Fruit fly (Drosophila melanogaster) whole organism, embryonic: Measurements from ENCODE around the gene CG17154.
A peak's percentile ranks its signal among the peaks of the same experiment; 100 is the strongest.

Experiments
- Asciz ChIP-seq: fragments of 200-800 bp; sonication (Bioruptor generic); optimal IDR thresholded peaks from 2 replicates; lab custom pipeline; 2017; ENCODE audit warnings: missing biosample characterization, mild to moderate bottlenecking, missing genetic modification characterization, missing genetic modification reagents
- Atf6 ChIP-seq: fragments of 200-800 bp; sonication (Bioruptor generic); IDR thresholded peaks from 2 replicates; pipeline ENCODE4 v1.3.6; 2022; ENCODE audit warnings: missing biosample characterization, missing genetic modification characterization
- Blimp-1 ChIP-seq: fragments of 200-800 bp; sonication (Bioruptor generic); optimal IDR thresholded peaks from 3 replicates; lab custom pipeline; 2018; ENCODE audit warnings: missing biosample characterization, missing genetic modification characterization, mild to moderate bottlenecking, moderate library complexity, missing genetic modification reagents
- CG10267 ChIP-seq: fragments of 200-800 bp; sonication (Bioruptor generic); optimal IDR thresholded peaks from 2 replicates; lab custom pipeline; 2018; ENCODE audit warnings: missing biosample characterization, mild to moderate bottlenecking, missing genetic modification characterization, moderate library complexity
- CG10979 ChIP-seq: fragments of 200-800 bp; sonication (Bioruptor generic); optimal IDR thresholded peaks from 2 replicates; lab custom pipeline; 2018; ENCODE audit warnings: missing biosample characterization, mild to moderate bottlenecking, missing genetic modification characterization, moderate library complexity
- CG12219 ChIP-seq: fragments of 200-800 bp; sonication (Bioruptor generic); optimal IDR thresholded peaks from 3 replicates; lab custom pipeline; 2018; ENCODE audit warnings: missing biosample characterization, mild to moderate bottlenecking, missing genetic modification characterization
- CG1529 ChIP-seq: fragments of 200-800 bp; sonication (Bioruptor generic); optimal IDR thresholded peaks from 3 replicates; lab custom pipeline; 2018; ENCODE audit warnings: missing biosample characterization, missing genetic modification characterization
- CG17186 ChIP-seq: fragments of 200-800 bp; sonication (Bioruptor generic); optimal IDR thresholded peaks from 3 replicates; lab custom pipeline; 2017; ENCODE audit warnings: missing biosample characterization, missing genetic modification reagents, missing genetic modification characterization
- CG17328 ChIP-seq: fragments of 200-800 bp; sonication (Bioruptor generic); IDR thresholded peaks from 2 replicates; pipeline ENCODE4 v1.3.6; 2022; ENCODE audit warnings: missing biosample characterization, missing genetic modification characterization
- CG17361 ChIP-seq: fragments of 200-800 bp; sonication (Bioruptor generic); IDR thresholded peaks from 3 replicates; pipeline ENCODE4 v1.3.6; 2022; ENCODE audit warnings: missing biosample characterization, missing genetic modification characterization
- CG17829 ChIP-seq: fragments of 200-800 bp; optimal IDR thresholded peaks from 2 replicates; lab custom pipeline; 2019; ENCODE audit warnings: missing biosample characterization, mild to moderate bottlenecking, missing genetic modification characterization, moderate library complexity
- CG18011 ChIP-seq: fragments of 200-800 bp; sonication (Bioruptor generic); optimal IDR thresholded peaks from 2 replicates; lab custom pipeline; 2017; ENCODE audit warnings: missing biosample characterization, missing genetic modification characterization, mild to moderate bottlenecking, moderate library complexity, missing genotype
- CG6175 ChIP-seq: fragments of 200-800 bp; sonication (Bioruptor generic); IDR thresholded peaks from 3 replicates; pipeline ENCODE4 v1.3.6; 2022; ENCODE audit warnings: missing biosample characterization, missing genetic modification characterization
- CG8924 ChIP-seq: fragments of 200-800 bp; optimal IDR thresholded peaks from 3 replicates; lab custom pipeline; 2019; ENCODE audit warnings: missing biosample characterization, mild to moderate bottlenecking, missing genetic modification characterization, moderate library complexity
- CG9727 ChIP-seq: fragments of 200-800 bp; sonication (Bioruptor generic); optimal IDR thresholded peaks from 3 replicates; lab custom pipeline; 2017; ENCODE audit warnings: missing biosample characterization, mild to moderate bottlenecking, missing genetic modification characterization
- CG9932 ChIP-seq: fragments of 200-800 bp; sonication (Bioruptor generic); IDR thresholded peaks from 2 replicates; pipeline ENCODE4 v1.3.6; 2022; ENCODE audit warnings: missing biosample characterization, missing genetic modification characterization
- CoRest ChIP-seq: fragments of 200-800 bp; sonication (Bioruptor generic); optimal IDR thresholded peaks from 3 replicates; lab custom pipeline; 2018; ENCODE audit warnings: missing biosample characterization, mild to moderate bottlenecking, missing genetic modification characterization, moderate library complexity
- Dbx ChIP-seq: fragments of 200-800 bp; sonication (Bioruptor generic); IDR thresholded peaks from 3 replicates; pipeline ENCODE4 v1.3.6; 2022; ENCODE audit warnings: missing biosample characterization, missing genetic modification characterization
- Eip74EF ChIP-seq, 2 experiments: fragments of 200-800 bp in 1 of 2; fragments of >200 bp in 1 of 2; sonication (Bioruptor generic) in 1 of 2; optimal IDR thresholded peaks; 2 replicates each; lab custom pipeline; 2017 to 2019; ENCODE audit warnings: missing biosample characterization in 2 of 2, missing genetic modification characterization in 2 of 2, mild to moderate bottlenecking in 1 of 2, moderate library complexity in 1 of 2
- Fer3 ChIP-seq: fragments of 200-800 bp; sonication (Bioruptor generic); optimal IDR thresholded peaks from 2 replicates; lab custom pipeline; 2018; ENCODE audit warnings: missing biosample characterization, mild to moderate bottlenecking, missing genetic modification characterization, moderate library complexity
- HmgD ChIP-seq: fragments of 200-800 bp; sonication (Bioruptor generic); optimal IDR thresholded peaks from 3 replicates; lab custom pipeline; 2016; ENCODE audit warnings: missing biosample characterization, missing genetic modification characterization
- Hr51 ChIP-seq, 2 experiments: fragments of 200-800 bp; sonication (Bioruptor generic); optimal IDR thresholded peaks; 2 replicates in 1 of 2; 3 replicates in 1 of 2; lab custom pipeline; 2016 to 2018; ENCODE audit warnings: missing biosample characterization in 2 of 2, missing genetic modification characterization in 2 of 2, mild to moderate bottlenecking in 1 of 2, moderate library complexity in 1 of 2
- MESR4 ChIP-seq: fragments of 200-800 bp; sonication (Bioruptor generic); optimal IDR thresholded peaks from 2 replicates; lab custom pipeline; 2018; ENCODE audit warnings: missing biosample characterization, mild to moderate bottlenecking, missing genetic modification characterization, moderate library complexity
- Med ChIP-seq: fragments of 200-800 bp; sonication (Bioruptor generic); peaks from one replicate; lab custom pipeline; 2016; ENCODE audit warnings: missing biosample characterization, missing genetic modification characterization, mild to moderate bottlenecking, inconsistent platforms, moderate library complexity
- Ptx1 ChIP-seq: fragments of 200-800 bp; sonication (Bioruptor generic); IDR thresholded peaks from 2 replicates; pipeline ENCODE4 v1.3.6; 2022; ENCODE audit warnings: missing biosample characterization, missing genetic modification characterization
- Rfx ChIP-seq: fragments of 200-800 bp; sonication (Bioruptor generic); IDR thresholded peaks from 2 replicates; pipeline ENCODE4 v1.3.6; 2022; ENCODE audit warnings: missing biosample characterization, missing genetic modification characterization
- Ssrp ChIP-seq: fragments of 200-800 bp; sonication (Bioruptor generic); optimal IDR thresholded peaks from 2 replicates; lab custom pipeline; 2018; ENCODE audit warnings: missing biosample characterization, mild to moderate bottlenecking, missing genetic modification characterization, moderate library complexity
- Xrp1 ChIP-seq: fragments of 200-800 bp; sonication (Bioruptor generic); IDR thresholded peaks from 2 replicates; pipeline ENCODE4 v1.3.6; 2022; ENCODE audit warnings: missing biosample characterization, missing genetic modification characterization
- crp ChIP-seq, 2 experiments: fragments of 200-800 bp; sonication (Bioruptor generic); optimal IDR thresholded peaks; 2 replicates in 1 of 2; 3 replicates in 1 of 2; lab custom pipeline; 2017; ENCODE audit warnings: missing biosample characterization in 2 of 2, missing genetic modification characterization in 2 of 2, mild to moderate bottlenecking in 1 of 2, moderate library complexity in 1 of 2
- dmrt11E ChIP-seq: fragments of 200-800 bp; sonication (Bioruptor generic); optimal IDR thresholded peaks from 3 replicates; lab custom pipeline; 2018; ENCODE audit warnings: missing biosample characterization, mild to moderate bottlenecking, missing genetic modification characterization, moderate library complexity
- exex ChIP-seq: fragments of 200-800 bp; sonication (Bioruptor generic); optimal IDR thresholded peaks from 4 replicates; lab custom pipeline; 2018; ENCODE audit warnings: missing biosample characterization, mild to moderate bottlenecking, missing genetic modification characterization, moderate library complexity
- gsb ChIP-seq: fragments of 200-800 bp; sonication (Bioruptor generic); IDR thresholded peaks from 2 replicates; pipeline ENCODE4 v1.3.6; 2022; ENCODE audit warnings: missing biosample characterization, missing genetic modification characterization
- hb ChIP-seq: fragments of 200-800 bp; sonication (Bioruptor generic); IDR thresholded peaks from 3 replicates; pipeline ENCODE4 v1.3.6; 2022; ENCODE audit warnings: missing biosample characterization, missing genetic modification characterization; ENCODE audit not compliant: partially characterized antibody
- insv ChIP-seq, 2 experiments: fragments of 200-800 bp; sonication (Bioruptor generic); optimal IDR thresholded peaks; 3 replicates each; lab custom pipeline; 2016 to 2018; ENCODE audit warnings: missing biosample characterization in 2 of 2, missing genetic modification characterization in 2 of 2
- lab ChIP-seq: fragments of 200-800 bp; sonication (Bioruptor generic); optimal IDR thresholded peaks from 3 replicates; lab custom pipeline; 2017; ENCODE audit warnings: missing biosample characterization, missing genetic modification characterization, mild to moderate bottlenecking, moderate library complexity, missing genetic modification reagents
- lilli ChIP-seq: fragments of 200-800 bp; sonication (Bioruptor generic); optimal IDR thresholded peaks from 3 replicates; lab custom pipeline; 2016; ENCODE audit warnings: missing biosample characterization, missing genetic modification characterization
- lola ChIP-seq, 3 experiments: fragments of >200 bp in 2 of 3; fragments of 200-800 bp in 1 of 3; sonication (Bioruptor generic) in 1 of 3; optimal IDR thresholded peaks; 2 replicates each; lab custom pipeline; 2017 to 2019; ENCODE audit warnings: missing biosample characterization in 3 of 3, missing genetic modification characterization in 3 of 3, mild to moderate bottlenecking in 1 of 3, moderate library complexity in 1 of 3
- nom ChIP-seq: fragments of 200-800 bp; sonication (Bioruptor generic); optimal IDR thresholded peaks from 2 replicates; lab custom pipeline; 2017; ENCODE audit warnings: missing biosample characterization, missing genetic modification characterization, mild to moderate bottlenecking, moderate library complexity, missing genetic modification reagents
- pan ChIP-seq, 4 experiments: fragments of >200 bp in 3 of 4; fragments of 200-800 bp in 1 of 4; sonication (Bioruptor generic) in 1 of 4; optimal IDR thresholded peaks in 3 of 4; IDR thresholded peaks in 1 of 4; 2 replicates each; pipeline versions ENCODE4 v1.3.6 to Lab custom; 2017 to 2022; ENCODE audit warnings: missing biosample characterization in 2 of 4, missing genetic modification characterization in 2 of 4, mixed read lengths in 1 of 4
- pb ChIP-seq: fragments of 200-800 bp; sonication (Bioruptor generic); optimal IDR thresholded peaks from 3 replicates; lab custom pipeline; 2016; ENCODE audit warnings: missing biosample characterization, missing genetic modification characterization
- sim ChIP-seq: fragments of 200-800 bp; sonication (Bioruptor generic); IDR thresholded peaks from 2 replicates; pipeline ENCODE4 v1.3.6; 2022; ENCODE audit warnings: missing biosample characterization, missing genetic modification characterization
- tin ChIP-seq: fragments of 200-800 bp; sonication (Bioruptor generic); optimal IDR thresholded peaks from 3 replicates; lab custom pipeline; 2016; ENCODE audit warnings: missing biosample characterization, missing genetic modification characterization
- trem ChIP-seq: fragments of 200-800 bp; optimal IDR thresholded peaks from 3 replicates; lab custom pipeline; 2019; ENCODE audit warnings: missing biosample characterization, mild to moderate bottlenecking, missing genetic modification characterization, moderate library complexity
- ttk ChIP-seq: fragments of 200-800 bp; sonication (Bioruptor generic); IDR thresholded peaks from 2 replicates; pipeline ENCODE4 v2.1.2; 2022; ENCODE audit warnings: missing biosample characterization, missing genetic modification characterization
- zf30C ChIP-seq: fragments of 200-800 bp; sonication (Bioruptor generic); optimal IDR thresholded peaks from 3 replicates; lab custom pipeline; 2018; ENCODE audit warnings: missing biosample characterization, mild to moderate bottlenecking, missing genetic modification characterization
- zfh2 ChIP-seq: fragments of 200-800 bp; sonication (Bioruptor generic); optimal IDR thresholded peaks from 2 replicates; lab custom pipeline; 2016; ENCODE audit warnings: missing biosample characterization, missing genetic modification characterization

The CG17154 gene

DNA sequence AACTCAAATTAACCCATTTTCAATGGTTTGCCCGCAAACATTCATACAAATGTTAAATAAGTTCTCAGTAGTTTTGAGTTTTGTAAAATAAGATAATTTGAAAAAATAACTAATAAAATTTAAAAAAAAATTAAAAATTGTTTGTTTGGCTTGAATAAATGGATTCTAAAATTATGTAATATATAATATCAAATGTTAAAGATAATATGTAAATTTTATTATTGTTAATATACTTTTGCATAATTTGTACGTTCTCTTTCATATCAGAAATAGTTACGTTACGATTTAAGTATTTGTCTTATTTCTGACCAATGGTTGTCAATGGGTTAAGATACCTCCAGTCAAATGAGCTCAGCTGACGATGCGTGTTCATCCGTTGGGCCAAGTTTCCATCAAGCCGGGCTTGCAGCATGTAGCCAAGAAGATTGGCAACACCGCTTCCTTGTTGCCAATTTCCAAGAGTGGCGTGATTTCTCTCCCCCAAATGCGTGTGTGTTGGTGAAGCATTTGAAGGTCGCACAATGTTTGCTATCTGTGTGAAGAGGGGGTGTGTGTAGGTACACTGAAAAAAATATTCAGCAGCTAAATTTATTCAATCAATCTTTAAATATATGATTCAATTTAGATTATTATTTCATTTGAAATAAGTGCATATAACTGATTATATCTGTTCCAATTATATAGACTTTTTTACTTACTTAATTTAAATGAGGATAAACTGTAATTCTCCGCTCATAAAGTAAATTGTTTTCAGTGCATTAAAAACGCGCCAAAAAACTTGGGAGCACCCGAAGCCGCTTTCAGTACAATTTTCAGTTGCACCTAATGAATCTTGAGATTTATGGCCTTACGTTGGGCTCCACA is 8.6 kb downstream of the CG17154 start (continued):
- peak in 1 of 2 experiments; percentile 45 for TF ChIP-seq Hr51 (GFP tag; optimal IDR thresholded peaks at IDR 0.05; lab: Kevin White, UChicago)
- peak; percentile 42; the same call in 1 of the 2 replicates for TF ChIP-seq CG17328 (GFP tag; lab: Robert Waterston, UW)
- no peak for TF ChIP-seq MESR4 (GFP tag; lab: Kevin White, UChicago)
- peak; percentile 12 for TF ChIP-seq CG10267 (tag; lab: Kevin White, UChicago)
- peak; percentile 23 for TF ChIP-seq CG17829 (tag; lab: Kevin White, UChicago)
- TF ChIP-seq insv (GFP tag; optimal IDR thresholded peaks at IDR 0.05; lab: Kevin White, UChicago), result no peak
- TF ChIP-seq pan (optimal IDR thresholded peaks at IDR 0.05; lab: Kevin White, UChicago), result no peak
- TF ChIP-seq pan (GFP tag; optimal IDR thresholded peaks at IDR 0.05 in 1 of 2, IDR thresholded peaks at IDR 0.05 in 1 of 2), result peak in 1 of 2 experiments; percentile 24
- TF ChIP-seq CG8924 (tag; lab: Kevin White, UChicago), result peak; percentile 6
- TF ChIP-seq Ptx1 (GFP tag; lab: Robert Waterston, UW), result peak; percentile 29; the same call in 1 of the 2 replicates
- no peak for TF ChIP-seq zfh2 (GFP tag; lab: Kevin White, UChicago)
- TF ChIP-seq nom (GFP tag; lab: Kevin White, UChicago), result peak; percentile 49
- TF ChIP-seq CG10979, result peak; percentile 45
- TF ChIP-seq CG17186 (GFP tag; lab: Kevin White, UChicago), result no peak
- TF ChIP-seq Asciz (GFP tag; lab: Kevin White, UChicago), result peak; percentile 22
- peak; percentile 24 for TF ChIP-seq zf30C (GFP tag; lab: Kevin White, UChicago)
- TF ChIP-seq sim (GFP tag; lab: Robert Waterston, UW), result no peak
- no peak for TF ChIP-seq Dbx (GFP tag; lab: Robert Waterston, UW)
- peak; percentile 64 for TF ChIP-seq Xrp1 (GFP tag; lab: Robert Waterston, UW)
- no peak for TF ChIP-seq CG9932 (GFP tag; lab: Robert Waterston, UW)
- TF ChIP-seq lab (GFP tag; lab: Kevin White, UChicago), result peak; percentile 31
- peak; percentile 25 for TF ChIP-seq Blimp-1 (GFP tag; lab: Kevin White, UChicago)
- peak; percentile 58 for TF ChIP-seq CG9727 (GFP tag; lab: Kevin White, UChicago)
- peak; percentile 5 for TF ChIP-seq tin
- no peak for TF ChIP-seq CG18011 (GFP tag; lab: Kevin White, UChicago)
- no peak for TF ChIP-seq CG6175 (GFP tag; lab: Robert Waterston, UW)
- peak; percentile 59 for TF ChIP-seq dmrt11E (tag; lab: Kevin White, UChicago)
- TF ChIP-seq lola (GFP tag; optimal IDR thresholded peaks at IDR 0.05; lab: Kevin White, UChicago), result peak in 1 of 3 experiments; percentile 25
- peak; percentile 9 for TF ChIP-seq CG1529 (GFP tag; lab: Kevin White, UChicago)
- no peak for TF ChIP-seq exex (tag; lab: Kevin White, UChicago)
- peak; percentile 68; the same call in 2 of the 3 replicates for TF ChIP-seq CG17361 (GFP tag; lab: Robert Waterston, UW)
- TF ChIP-seq CoRest, result peak; percentile 42
- TF ChIP-seq lilli (GFP tag; lab: Kevin White, UChicago), result peak; percentile 6
- 0 out of 2 replicates have a peak, but pooled peaks have one; percentile 44 for TF ChIP-seq ttk
- TF ChIP-seq Eip74EF (GFP tag; optimal IDR thresholded peaks at IDR 0.05; lab: Kevin White, UChicago), result peak in 1 of 2 experiments; percentile 1
- TF ChIP-seq trem (tag; lab: Kevin White, UChicago), result peak; percentile 24
- 0 out of 2 replicates have a peak, but pooled peaks have one; percentile 13 for TF ChIP-seq Rfx (GFP tag; lab: Robert Waterston, UW)
- TF ChIP-seq crp (GFP tag; optimal IDR thresholded peaks at IDR 0.05; lab: Kevin White, UChicago), result no peak
- no peak for TF ChIP-seq Ssrp
- no peak for TF ChIP-seq pb
- peak; percentile 16 for TF ChIP-seq Fer3 (tag; lab: Kevin White, UChicago)
- TF ChIP-seq HmgD (GFP tag; lab: Kevin White, UChicago), result no peak
- peak; percentile 26; the same call in 1 of the 2 replicates for TF ChIP-seq Atf6
- TF ChIP-seq gsb (GFP tag; lab: Robert Waterston, UW), result no peak
- TF ChIP-seq hb (GFP tag; lab: Robert Waterston, UW), result no peak
- no peak for TF ChIP-seq CG12219 (GFP tag; lab: Kevin White, UChicago)
- TF ChIP-seq Med (GFP tag; lab: Kevin White, UChicago), result peak; percentile 72
